Fruit fly (Drosophila melanogaster): ENCODE data around the gene ect.

ect gene

dm6 chr3L:10166923-10167322 lies 34.7 kb downstream of the ect start, which contains the start of gene CG6628:
CG6628 (minus strand) TSS chr3L:10167023.
- TF ChIP-seq pum (GFP tag; optimal IDR thresholded peaks at IDR 0.05) (no peak), D19A (tag; optimal IDR thresholded peaks at IDR 0.05) (no peak), Doc2 (GFP tag; IDR thresholded peaks at IDR 0.05) (no peak), cas (GFP tag; IDR thresholded peaks at IDR 0.05) (no peak), HLH4C (GFP tag; IDR thresholded peaks at IDR 0.05; ENCODE audit: partially characterized antibody) (no peak), CG5953 (GFP tag; IDR thresholded peaks at IDR 0.05) (no peak), ara (GFP tag; IDR thresholded peaks at IDR 0.05) (no peak), CG3281 (GFP tag; optimal IDR thresholded peaks at IDR 0.05) (no peak), crp (GFP tag; optimal IDR thresholded peaks at IDR 0.05) (no peak), ab (GFP tag; optimal IDR thresholded peaks at IDR 0.05) (no peak), CG30403 (GFP tag; optimal IDR thresholded peaks at IDR 0.05) (no peak)

dm6 chr3L:10156080-10156479 lies 45.6 kb downstream of the ect start:
- TF ChIP-seq CG18619 (GFP tag; optimal IDR thresholded peaks at IDR 0.05) (no peak), wek (GFP tag; optimal IDR thresholded peaks at IDR 0.05) (no peak), sens (GFP tag) (no peak), lab (GFP tag; optimal IDR thresholded peaks at IDR 0.05) (peak; percentile 15), Hr51 (GFP tag; optimal IDR thresholded peaks at IDR 0.05) (peak in 1 of 2 experiments; percentile 22), CG3065 (GFP tag; optimal IDR thresholded peaks at IDR 0.05) (no peak), CG2678 (tag; optimal IDR thresholded peaks at IDR 0.05) (peak; percentile 37), CG7928 (GFP tag; optimal IDR thresholded peaks at IDR 0.05) (no peak), Hr3 (GFP tag; optimal IDR thresholded peaks at IDR 0.05) (no peak), CG18599 (GFP tag; optimal IDR thresholded peaks at IDR 0.05) (peak; percentile 10), CG6854 (GFP tag; optimal IDR thresholded peaks at IDR 0.05) (no peak), CG2120 (GFP tag; optimal IDR thresholded peaks at IDR 0.05) (peak; percentile 25), Meics (GFP tag; optimal IDR thresholded peaks at IDR 0.05) (peak; percentile 12), CG10543 (GFP tag; optimal IDR thresholded peaks at IDR 0.05) (no peak), gem (tag; optimal IDR thresholded peaks at IDR 0.05) (peak; percentile 14), sqz (GFP tag; optimal IDR thresholded peaks at IDR 0.05) (no peak), dmrt99B (tag; optimal IDR thresholded peaks at IDR 0.05) (peak; percentile 24)

- TF ChIP-seq Lhr (GFP tag; optimal IDR thresholded peaks at IDR 0.05), result no peak
- TF ChIP-seq lbe (GFP tag; optimal IDR thresholded peaks at IDR 0.05), result no peak
These were observed 50.1 kb downstream of the ect start, which contains the start of gene CG8072 for dm6 chr3L:10151527-10151926. CG8072 (plus strand) TSS chr3L:10151827.
